Fruit fly (Drosophila melanogaster) ovary, adult (tissue): Measurements from ENCODE around the gene Baldspot.

ENCODE experiments used
- CG17801 ChIP-seq: fragments of 200-800 bp; optimal IDR thresholded peaks from 2 replicates; lab custom pipeline; 2019; ENCODE audit warnings: missing biosample characterization, mild to moderate bottlenecking, missing genetic modification characterization, moderate library complexity; ENCODE audit not compliant: partially characterized antibody

Baldspot gene

DNA sequence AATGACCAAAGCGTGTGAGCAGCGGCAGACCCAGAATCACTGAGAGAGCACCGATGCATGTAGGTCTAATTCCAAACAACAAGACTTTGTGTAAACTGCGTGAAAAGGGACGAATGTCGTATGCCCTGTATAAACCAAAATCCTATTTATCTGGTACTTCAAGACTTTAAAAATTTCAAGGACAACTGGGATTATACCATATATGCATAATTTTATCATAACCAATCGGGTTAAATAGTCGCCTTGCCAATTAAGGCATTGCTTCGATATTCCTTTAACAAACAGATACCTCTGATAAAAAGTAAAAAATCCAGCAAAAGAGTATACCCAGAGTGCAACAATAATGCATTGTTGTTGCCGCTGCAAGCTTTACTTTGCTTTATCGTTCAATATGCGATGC, 21.6 kb upstream of the Baldspot start:
- no peak for TF ChIP-seq CG17801 (GFP tag; lab: Kevin White, UChicago)

DNA sequence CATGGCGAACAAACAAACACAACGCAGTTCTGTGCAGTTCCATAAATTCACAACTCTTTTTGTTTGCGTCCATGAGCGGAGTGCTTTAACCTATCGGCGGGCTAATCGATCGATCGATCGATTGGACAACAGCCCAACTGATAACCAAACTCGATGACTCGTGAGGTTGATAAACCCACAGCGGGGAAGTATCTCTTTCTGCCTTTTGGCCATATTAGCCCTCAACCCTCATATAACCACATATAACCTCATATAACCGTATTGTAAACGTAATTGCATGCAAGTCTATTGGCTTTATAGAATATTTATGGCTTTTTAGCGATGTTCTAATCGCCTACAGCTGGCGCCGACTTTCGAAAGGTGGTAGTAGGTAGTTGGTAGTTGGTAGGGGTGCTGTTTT, 21.0 kb upstream of the Baldspot start:
- TF ChIP-seq CG17801 (GFP tag; lab: Kevin White, UChicago), result peak; percentile 39

DNA sequence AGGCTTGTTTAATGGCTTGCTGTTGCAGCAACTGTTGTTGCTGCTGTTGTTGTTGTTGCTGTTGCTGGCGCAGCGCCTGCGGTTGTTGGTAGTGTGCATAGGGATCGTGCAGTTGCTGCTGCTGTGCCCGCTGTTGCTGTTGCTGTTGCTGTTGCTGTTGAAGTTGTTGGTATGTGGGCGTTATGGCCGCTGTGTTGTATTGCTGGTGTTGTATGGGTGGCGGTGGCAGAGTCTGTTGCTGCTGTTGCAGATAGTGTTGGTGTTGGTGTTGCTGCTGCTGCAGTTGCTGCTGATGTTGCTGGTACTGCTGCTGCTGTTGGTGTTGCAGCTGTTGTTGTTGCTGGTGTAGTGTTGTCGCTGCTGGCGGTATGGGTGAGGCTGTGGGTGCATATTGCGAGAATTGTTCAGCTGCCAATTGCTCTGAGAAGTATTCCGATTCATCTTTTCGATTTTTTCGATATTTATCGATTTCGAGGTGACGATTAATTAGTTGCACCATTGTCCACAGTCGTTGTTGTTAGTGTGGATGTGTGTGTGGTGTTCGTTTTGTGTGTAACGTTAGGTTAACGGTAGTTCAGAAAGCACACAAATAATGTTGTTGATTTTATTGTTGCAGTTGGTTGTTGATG, 18.2 kb upstream of the Baldspot start:
- TF ChIP-seq CG17801 (GFP tag; lab: Kevin White, UChicago), result no peak

DNA sequence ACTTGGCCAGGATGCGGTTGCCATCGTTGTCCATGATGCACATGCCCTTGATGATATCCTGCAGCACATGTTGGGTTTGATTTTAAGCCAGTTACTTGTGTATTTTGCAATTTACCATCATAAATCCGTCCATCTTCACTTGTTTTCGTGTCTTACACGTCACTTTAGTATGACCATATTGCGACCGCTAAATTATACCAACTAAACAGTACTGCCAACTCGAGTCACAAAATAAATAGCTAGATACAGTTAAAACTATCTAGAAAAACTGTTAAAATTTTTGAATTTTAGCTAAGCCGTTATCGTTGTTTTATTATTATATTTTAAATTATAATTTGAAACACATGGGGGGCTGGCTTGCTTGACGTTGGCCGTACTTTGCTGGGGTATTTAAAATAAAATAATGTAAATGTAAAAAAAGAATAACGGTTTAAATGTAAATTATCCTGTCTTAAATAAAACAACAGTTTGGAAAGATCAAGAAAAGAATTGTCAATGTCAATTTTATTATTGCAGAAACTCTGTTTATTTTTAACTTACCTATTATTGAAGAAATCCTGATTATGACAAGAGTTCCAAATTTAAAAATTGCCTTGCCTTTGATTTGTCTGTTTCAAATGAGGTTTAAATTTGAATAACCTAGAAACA, 12.1 kb upstream of the Baldspot start, which contains the start of the genes zetaCOP and CG13032:
Gene zetaCOP (minus strand): TSS at position 189 of the 648 bp plus-strand sequence.
Gene CG13032 (plus strand): TSS at position 598 of the 648 bp plus-strand sequence.
- peak; percentile 19 for TF ChIP-seq CG17801 (GFP tag; lab: Kevin White, UChicago)

- TF ChIP-seq CG17801 (GFP tag; lab: Kevin White, UChicago), result no peak
Measured at dm6 chr3L:16670882-16671675, 9.7 kb upstream of the Baldspot start.

DNA sequence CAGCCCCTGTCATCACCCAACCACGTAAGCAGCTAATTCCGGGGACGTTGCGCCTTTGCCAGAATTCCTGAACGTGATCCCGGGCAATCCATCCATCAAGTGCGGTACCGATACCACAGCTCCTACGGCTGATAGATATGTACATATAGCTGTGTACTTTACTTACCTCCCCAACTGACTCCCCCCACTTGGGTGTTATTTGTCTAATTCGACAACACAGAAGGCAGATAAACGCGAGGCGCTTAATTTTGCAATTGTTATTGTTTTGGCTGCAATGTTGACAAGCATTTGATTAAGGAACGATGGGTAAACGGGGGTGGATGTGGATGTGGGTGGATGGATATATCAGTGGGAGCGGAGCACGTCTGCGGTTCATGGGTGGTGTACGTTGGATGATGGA, 8.8 kb upstream of the Baldspot start:
- TF ChIP-seq CG17801 (GFP tag; lab: Kevin White, UChicago), result no peak

DNA sequence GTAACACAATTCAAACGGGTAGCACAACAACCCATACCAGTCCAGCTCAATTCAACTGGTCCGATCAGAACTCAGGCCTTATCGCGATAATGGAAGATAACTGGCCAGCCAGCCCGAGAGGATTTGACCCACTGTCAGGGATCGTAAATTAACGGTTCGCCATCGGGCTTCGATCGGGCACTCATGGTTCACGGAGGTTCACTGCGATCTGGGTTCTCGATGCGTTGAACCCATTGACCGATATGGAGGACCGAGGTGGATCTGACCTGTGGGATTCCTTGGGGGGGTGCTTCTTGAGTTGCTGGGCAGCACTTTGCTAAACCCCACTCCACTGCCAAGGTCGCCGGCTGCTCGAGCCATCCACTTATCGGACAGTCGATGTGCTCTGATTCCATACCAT, 7.4 kb upstream of the Baldspot start:
- no peak for TF ChIP-seq CG17801 (GFP tag; lab: Kevin White, UChicago)

DNA sequence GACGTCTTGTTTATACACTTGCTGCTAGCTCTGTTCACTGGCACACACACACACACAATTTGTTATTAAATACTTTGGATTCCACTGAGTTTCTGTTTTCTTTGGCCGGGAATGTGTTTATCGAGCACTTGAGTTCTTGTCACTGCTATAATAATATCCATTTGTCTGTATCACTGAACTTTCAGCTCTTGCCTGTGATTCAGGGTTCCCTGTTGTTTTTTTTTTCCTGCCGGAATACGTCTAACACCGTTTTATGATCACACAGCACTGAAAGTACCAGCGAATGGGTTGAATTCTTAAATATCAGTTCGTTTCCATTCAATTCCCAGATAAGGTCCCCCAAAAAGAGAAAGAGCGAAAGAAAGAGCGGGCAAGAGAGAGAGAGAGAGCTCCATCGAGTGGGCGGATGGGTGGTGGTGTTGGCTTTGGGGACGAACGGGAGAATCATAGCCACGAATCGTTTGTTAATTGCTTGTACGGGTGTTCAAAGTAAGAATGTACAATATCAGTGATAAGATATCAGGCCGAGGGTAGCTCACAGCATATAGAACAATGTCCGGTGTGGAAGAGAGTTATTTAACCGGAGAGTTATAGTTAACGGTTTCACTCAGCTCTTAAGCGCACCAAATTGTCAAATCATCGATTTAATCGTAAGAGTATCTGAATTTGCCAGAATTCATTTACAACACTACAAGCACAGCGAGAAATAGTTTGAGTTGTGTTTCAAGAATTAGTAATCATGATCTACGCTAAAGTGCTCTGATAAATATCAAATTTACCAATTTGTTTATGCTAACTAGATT, 6.4 kb upstream of the Baldspot start, which contains the start of gene Galphaf:
Gene Galphaf (minus strand): TSS at position 272 of the 803 bp plus-strand sequence.
- no peak for TF ChIP-seq CG17801 (GFP tag; lab: Kevin White, UChicago)

DNA sequence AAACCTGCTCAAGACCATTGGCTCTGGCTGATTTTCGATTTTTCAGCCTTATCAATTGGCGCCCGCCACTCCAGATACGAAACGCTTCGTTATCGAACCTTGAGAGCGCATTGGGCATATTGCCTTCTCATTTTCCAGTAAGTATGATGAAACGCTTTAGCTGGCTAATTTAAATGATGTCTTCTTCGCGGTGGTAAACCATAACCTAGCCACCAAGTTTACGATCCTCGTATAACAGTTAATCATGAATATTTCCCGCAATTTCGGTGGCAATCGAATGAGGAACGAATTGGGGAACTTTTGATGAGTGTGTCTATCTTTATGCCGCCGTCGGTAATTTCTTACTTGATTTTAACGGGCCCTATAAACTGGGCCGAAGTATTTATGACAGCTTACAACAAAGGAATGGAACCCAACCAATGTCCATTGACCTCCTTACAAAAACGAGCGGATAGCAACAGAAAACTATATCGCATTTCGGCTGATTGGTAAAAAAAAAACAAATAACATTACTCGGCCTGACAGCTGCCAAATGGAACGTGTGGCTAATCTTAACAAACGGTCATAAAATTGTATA, 5.1 kb upstream of the Baldspot start:
- TF ChIP-seq CG17801 (GFP tag; lab: Kevin White, UChicago), result no peak

dm6 chr3L:16664146-16664722, 2.8 kb upstream of the Baldspot start:
- TF ChIP-seq CG17801 (GFP tag; lab: Kevin White, UChicago), result no peak

dm6 chr3L:16659959-16660870, 1.2 kb downstream of the Baldspot start:
- peak; percentile 82 for TF ChIP-seq CG17801 (GFP tag; lab: Kevin White, UChicago)

- TF ChIP-seq CG17801 (GFP tag; lab: Kevin White, UChicago), result no peak
Measured at dm6 chr3L:16659099-16659498, 2.3 kb downstream of the Baldspot start.

DNA sequence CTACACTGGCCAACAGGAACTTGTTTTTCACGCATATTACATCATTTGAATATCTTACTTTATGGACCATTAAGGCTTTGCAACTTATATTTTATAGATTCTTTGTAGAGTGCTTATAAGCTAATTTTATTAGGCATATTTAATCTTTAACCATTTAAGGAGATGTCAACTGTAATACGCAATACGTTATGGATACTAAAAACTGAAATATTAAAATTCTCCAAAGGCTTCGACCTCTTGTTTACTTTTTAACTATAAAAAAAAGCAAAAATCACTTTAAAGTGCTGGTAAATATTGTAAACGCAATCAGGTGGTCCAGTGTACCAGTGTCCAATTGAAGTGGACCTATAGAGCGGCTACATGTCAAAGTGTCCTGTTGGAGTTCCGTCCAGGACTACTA, 4.4 kb downstream of the Baldspot start:
- TF ChIP-seq CG17801 (GFP tag; lab: Kevin White, UChicago), result no peak
